Fruit fly (Drosophila melanogaster) whole organism, embryonic: ENCODE measurements around the gene Jhbp3.

Experiments
- CG10321 ChIP-seq: fragments of 200-800 bp; sonication (Bioruptor generic); IDR thresholded peaks from 2 replicates; pipeline ENCODE4 v1.3.6; 2022; ENCODE audit warnings: missing biosample characterization, missing genetic modification characterization
- CG11504 ChIP-seq: fragments of 200-800 bp; sonication (Bioruptor generic); optimal IDR thresholded peaks from 3 replicates; lab custom pipeline; 2019; ENCODE audit warnings: missing biosample characterization, mild to moderate bottlenecking, missing genetic modification characterization, moderate library complexity
- CG14050 ChIP-seq: fragments of 200-800 bp; sonication (Bioruptor generic); IDR thresholded peaks from 3 replicates; pipeline ENCODE4 v1.3.6; 2022; ENCODE audit warnings: missing biosample characterization, missing genetic modification characterization
- CG14860 ChIP-seq: fragments of 200-800 bp; sonication (Bioruptor generic); IDR thresholded peaks from 3 replicates; pipeline ENCODE4 v1.3.6; 2022; ENCODE audit warnings: missing biosample characterization, missing genetic modification characterization; ENCODE audit not compliant: partially characterized antibody
- CG15073 ChIP-seq: fragments of 200-800 bp; sonication (Bioruptor generic); optimal IDR thresholded peaks from 2 replicates; lab custom pipeline; 2016; ENCODE audit warnings: missing biosample characterization, missing genetic modification characterization
- CG1602 ChIP-seq: fragments of 200-800 bp; sonication (Bioruptor generic); optimal IDR thresholded peaks from 3 replicates; lab custom pipeline; 2016; ENCODE audit warnings: missing biosample characterization, missing genetic modification characterization
- CG16815 ChIP-seq: fragments of 200-800 bp; sonication (Bioruptor generic); optimal IDR thresholded peaks from 3 replicates; lab custom pipeline; 2017; ENCODE audit warnings: missing biosample characterization, mild to moderate bottlenecking, missing genetic modification characterization
- CG2678 ChIP-seq: fragments of 200-800 bp; sonication (Bioruptor generic); optimal IDR thresholded peaks from 3 replicates; lab custom pipeline; 2019; ENCODE audit warnings: missing biosample characterization, mild to moderate bottlenecking, missing genetic modification characterization, moderate library complexity
- CG32767 ChIP-seq: fragments of 200-800 bp; sonication (Bioruptor generic); IDR thresholded peaks from 2 replicates; pipeline ENCODE4 v1.3.6; 2022; ENCODE audit warnings: missing biosample characterization, missing genetic modification characterization
- CG3407 ChIP-seq: fragments of 200-800 bp; sonication (Bioruptor generic); optimal IDR thresholded peaks from 2 replicates; lab custom pipeline; 2018; ENCODE audit warnings: missing biosample characterization, mild to moderate bottlenecking, missing genetic modification characterization
- CG34422 ChIP-seq: fragments of 200-800 bp; sonication (Bioruptor generic); IDR thresholded peaks from 3 replicates; pipeline ENCODE4 v1.3.6; 2022; ENCODE audit warnings: missing biosample characterization, missing genetic modification characterization
- CG4707 ChIP-seq: fragments of 200-800 bp; sonication (Bioruptor generic); optimal IDR thresholded peaks from 2 replicates; lab custom pipeline; 2018; ENCODE audit warnings: missing biosample characterization, mild to moderate bottlenecking, missing genetic modification characterization, moderate library complexity
- CG7372 ChIP-seq: fragments of 200-800 bp; sonication (Bioruptor generic); IDR thresholded peaks from 2 replicates; pipeline ENCODE4 v1.3.6; 2022; ENCODE audit warnings: missing biosample characterization, missing genetic modification characterization
- CG7839 ChIP-seq: fragments of 200-800 bp; sonication (Bioruptor generic); optimal IDR thresholded peaks from 3 replicates; lab custom pipeline; 2018; ENCODE audit warnings: missing biosample characterization, mild to moderate bottlenecking, missing genetic modification characterization, moderate library complexity
- Eip74EF ChIP-seq, 2 experiments: fragments of 200-800 bp in 1 of 2; fragments of >200 bp in 1 of 2; sonication (Bioruptor generic) in 1 of 2; optimal IDR thresholded peaks; 2 replicates each; lab custom pipeline; 2017 to 2019; ENCODE audit warnings: missing biosample characterization in 2 of 2, missing genetic modification characterization in 2 of 2, mild to moderate bottlenecking in 1 of 2, moderate library complexity in 1 of 2
- Gsc ChIP-seq: fragments of 200-800 bp; sonication (Bioruptor generic); IDR thresholded peaks from 2 replicates; pipeline ENCODE4 v1.3.6; 2022; ENCODE audit warnings: missing biosample characterization, missing genetic modification characterization
- Max ChIP-seq: fragments of 200-800 bp; sonication (Bioruptor generic); optimal IDR thresholded peaks from 2 replicates; lab custom pipeline; 2016; ENCODE audit warnings: missing biosample characterization, mild to moderate bottlenecking, missing genetic modification characterization
- Med ChIP-seq: fragments of 200-800 bp; sonication (Bioruptor generic); peaks from one replicate; lab custom pipeline; 2016; ENCODE audit warnings: missing biosample characterization, missing genetic modification characterization, mild to moderate bottlenecking, inconsistent platforms, moderate library complexity
- Mrtf ChIP-seq: fragments of 200-800 bp; sonication (Bioruptor generic); IDR thresholded peaks from 3 replicates; pipeline ENCODE4 v1.3.6; 2022; ENCODE audit warnings: missing biosample characterization, missing genetic modification characterization
- Stat92E ChIP-seq, 3 experiments: fragments of >200 bp in 2 of 3; fragments of 200-800 bp in 1 of 3; sonication (Bioruptor generic) in 1 of 3; optimal IDR thresholded peaks; 2 replicates each; lab custom pipeline; 2017 to 2019; ENCODE audit warnings: missing biosample characterization in 3 of 3, missing genetic modification characterization in 3 of 3, mild to moderate bottlenecking in 1 of 3, moderate library complexity in 1 of 3
- Xbp1 ChIP-seq: fragments of 200-800 bp; sonication (Bioruptor generic); optimal IDR thresholded peaks from 3 replicates; lab custom pipeline; 2016; ENCODE audit warnings: missing biosample characterization, mild to moderate bottlenecking, missing genetic modification characterization
- al ChIP-seq: fragments of 200-800 bp; sonication (Bioruptor generic); IDR thresholded peaks from 2 replicates; pipeline ENCODE4 v1.3.6; 2022; ENCODE audit warnings: missing biosample characterization, missing genetic modification characterization
- ato ChIP-seq: fragments of 200-800 bp; sonication (Bioruptor generic); IDR thresholded peaks from 2 replicates; pipeline ENCODE4 v1.3.6; 2022; ENCODE audit warnings: missing biosample characterization, missing genetic modification characterization; ENCODE audit not compliant: partially characterized antibody
- bowl ChIP-seq: fragments of 200-800 bp; sonication (Bioruptor generic); IDR thresholded peaks from 2 replicates; pipeline ENCODE4 v1.3.6; 2022; ENCODE audit warnings: missing biosample characterization, missing genetic modification characterization
- btn ChIP-seq: fragments of 200-800 bp; sonication (Bioruptor generic); optimal IDR thresholded peaks from 2 replicates; lab custom pipeline; 2016; ENCODE audit warnings: missing biosample characterization, missing genetic modification characterization
- corto ChIP-seq: fragments of 200-800 bp; sonication (Bioruptor generic); optimal IDR thresholded peaks from 2 replicates; lab custom pipeline; 2016; ENCODE audit warnings: missing biosample characterization, mild to moderate bottlenecking, missing genetic modification characterization, moderate library complexity
- da ChIP-seq: fragments of 200-800 bp; sonication (Bioruptor generic); optimal IDR thresholded peaks from 2 replicates; lab custom pipeline; 2016; ENCODE audit warnings: missing biosample characterization, missing genetic modification characterization
- dati ChIP-seq: fragments of 200-800 bp; sonication (Bioruptor generic); IDR thresholded peaks from 2 replicates; pipeline ENCODE4 v1.3.6; 2022; ENCODE audit warnings: missing biosample characterization, missing genetic modification characterization
- dm ChIP-seq: fragments of 200-800 bp; sonication (Bioruptor generic); optimal IDR thresholded peaks from 3 replicates; lab custom pipeline; 2016; ENCODE audit warnings: missing biosample characterization, missing genetic modification characterization
- fd64A ChIP-seq: fragments of 200-800 bp; sonication (Bioruptor generic); optimal IDR thresholded peaks from 3 replicates; lab custom pipeline; 2018; ENCODE audit warnings: missing biosample characterization, mild to moderate bottlenecking, missing genetic modification characterization
- ftz-f1 ChIP-seq: fragments of 200-800 bp; sonication (Bioruptor generic); optimal IDR thresholded peaks from 2 replicates; lab custom pipeline; 2016; ENCODE audit warnings: missing biosample characterization, missing genetic modification characterization
- gsb-n ChIP-seq: fragments of 200-800 bp; sonication (Bioruptor generic); optimal IDR thresholded peaks from 3 replicates; lab custom pipeline; 2018; ENCODE audit warnings: missing biosample characterization, mild to moderate bottlenecking, missing genetic modification characterization
- jumu ChIP-seq: fragments of 200-800 bp; sonication (Bioruptor generic); optimal IDR thresholded peaks from 3 replicates; lab custom pipeline; 2016; ENCODE audit warnings: missing biosample characterization, missing genetic modification characterization
- mirr ChIP-seq: fragments of 200-800 bp; sonication (Bioruptor generic); optimal IDR thresholded peaks from 3 replicates; lab custom pipeline; 2018; ENCODE audit warnings: missing biosample characterization, mild to moderate bottlenecking, missing genetic modification characterization
- nom ChIP-seq: fragments of 200-800 bp; sonication (Bioruptor generic); optimal IDR thresholded peaks from 2 replicates; lab custom pipeline; 2017; ENCODE audit warnings: missing biosample characterization, missing genetic modification characterization, mild to moderate bottlenecking, moderate library complexity, missing genetic modification reagents
- peb ChIP-seq: fragments of 200-800 bp; sonication (Bioruptor generic); IDR thresholded peaks from 2 replicates; pipeline ENCODE4 v1.3.6; 2022; ENCODE audit warnings: missing biosample characterization, missing genetic modification characterization
- pros ChIP-seq: fragments of 200-800 bp; sonication (Bioruptor generic); optimal IDR thresholded peaks from 3 replicates; lab custom pipeline; 2019; ENCODE audit warnings: missing biosample characterization, mild to moderate bottlenecking, missing genetic modification characterization, moderate library complexity
- pum ChIP-seq: fragments of 200-800 bp; sonication (Bioruptor generic); optimal IDR thresholded peaks from 2 replicates; lab custom pipeline; 2016; ENCODE audit warnings: missing biosample characterization, missing genetic modification characterization
- row ChIP-seq: fragments of 200-800 bp; sonication (Bioruptor generic); IDR thresholded peaks from 3 replicates; pipeline ENCODE4 v1.3.6; 2022; ENCODE audit warnings: missing biosample characterization, missing genetic modification characterization
- sens-2 ChIP-seq: fragments of 200-800 bp; sonication (Bioruptor generic); IDR thresholded peaks from 2 replicates; pipeline ENCODE4 v1.3.6; 2022; ENCODE audit warnings: missing biosample characterization, missing genetic modification characterization
- seq ChIP-seq: fragments of 200-800 bp; sonication (Bioruptor generic); IDR thresholded peaks from 2 replicates; pipeline ENCODE4 v1.3.6; 2022; ENCODE audit warnings: missing biosample characterization, missing genetic modification characterization
- slou ChIP-seq: fragments of 200-800 bp; sonication (Bioruptor generic); optimal IDR thresholded peaks from 3 replicates; lab custom pipeline; 2016; ENCODE audit warnings: missing biosample characterization, missing genetic modification characterization
- sqz ChIP-seq: fragments of 200-800 bp; sonication (Bioruptor generic); optimal IDR thresholded peaks from 3 replicates; lab custom pipeline; 2018; ENCODE audit warnings: missing biosample characterization, mild to moderate bottlenecking, missing genetic modification characterization
- tin ChIP-seq: fragments of 200-800 bp; sonication (Bioruptor generic); optimal IDR thresholded peaks from 3 replicates; lab custom pipeline; 2016; ENCODE audit warnings: missing biosample characterization, missing genetic modification characterization

The Jhbp3 gene

DNA sequence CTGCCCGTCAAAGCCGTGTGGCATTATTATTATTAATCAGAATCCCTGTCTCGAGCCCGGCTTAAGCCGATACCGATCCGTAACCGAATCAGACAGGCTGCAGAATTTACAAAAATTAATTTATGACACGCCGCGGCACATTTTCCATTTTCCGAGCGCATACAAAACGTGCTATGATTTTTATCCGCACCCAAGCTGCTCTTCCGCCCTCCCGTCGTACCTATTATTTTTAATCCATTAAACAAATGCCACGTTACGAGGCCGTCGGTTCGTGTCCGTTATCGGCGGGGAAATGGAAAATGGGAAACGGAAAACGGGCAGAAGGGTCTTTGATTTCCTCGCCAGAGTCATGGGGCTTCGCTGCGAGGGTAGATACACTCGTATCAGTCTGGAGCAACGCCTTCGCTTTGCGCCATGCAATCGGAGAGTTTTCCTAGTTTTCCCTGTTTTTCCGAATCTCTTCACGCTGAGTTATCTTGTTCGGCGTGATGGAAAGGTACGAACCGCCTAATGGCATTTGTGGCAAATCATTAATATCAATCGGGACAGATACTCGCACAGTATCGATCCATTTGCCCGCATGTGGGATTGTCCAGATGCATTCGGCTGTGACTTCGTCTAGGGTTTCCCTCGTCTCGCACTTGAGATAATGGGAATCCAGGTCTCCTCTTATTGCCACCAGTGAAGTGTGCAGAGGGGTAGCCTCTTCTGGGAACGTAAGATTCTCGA is 25.2 kb upstream of the Jhbp3 start (continued):
- TF ChIP-seq Gsc (GFP tag; lab: Robert Waterston, UW) (no peak), Eip74EF (GFP tag; optimal IDR thresholded peaks at IDR 0.05; lab: Kevin White, UChicago) (no peak), CG32767 (GFP tag; lab: Robert Waterston, UW) (no peak), CG2678 (tag; lab: Kevin White, UChicago) (no peak), Stat92E (GFP tag; optimal IDR thresholded peaks at IDR 0.05; lab: Kevin White, UChicago) (no peak), CG10321 (GFP tag; lab: Robert Waterston, UW) (no peak), pros (GFP tag; lab: Kevin White, UChicago) (peak; percentile 89), Xbp1 (GFP tag; lab: Kevin White, UChicago) (no peak), pum (GFP tag; lab: Kevin White, UChicago) (no peak), sqz (GFP tag; lab: Kevin White, UChicago) (no peak), dm (GFP tag; lab: Kevin White, UChicago) (no peak), row (GFP tag; lab: Robert Waterston, UW) (0 out of 3 replicates have a peak, but pooled peaks have one; percentile 13), tin (GFP tag; lab: Kevin White, UChicago) (no peak), dati (GFP tag; lab: Robert Waterston, UW) (no peak), sens-2 (GFP tag; lab: Robert Waterston, UW) (no peak), CG7839 (no peak), CG3407 (GFP tag; lab: Kevin White, UChicago) (no peak), Mrtf (GFP tag; lab: Robert Waterston, UW) (no peak), corto (GFP tag; lab: Kevin White, UChicago) (no peak), bowl (GFP tag; lab: Robert Waterston, UW) (no peak), seq (no peak), gsb-n (tag; lab: Kevin White, UChicago) (peak; percentile 62), CG4707 (GFP tag; lab: Kevin White, UChicago) (no peak), fd64A (GFP tag; lab: Kevin White, UChicago) (no peak), al (GFP tag; lab: Robert Waterston, UW) (no peak), CG1602 (GFP tag; lab: Kevin White, UChicago) (no peak), ftz-f1 (GFP tag; lab: Kevin White, UChicago) (no peak), nom (GFP tag; lab: Kevin White, UChicago) (no peak), ato (GFP tag; lab: Robert Waterston, UW) (no peak), mirr (GFP tag; lab: Kevin White, UChicago) (no peak), CG34422 (no peak), CG14050 (no peak), CG16815 (GFP tag; lab: Kevin White, UChicago) (no peak), da (GFP tag; lab: Kevin White, UChicago) (no peak), peb (GFP tag; lab: Robert Waterston, UW) (no peak), Med (GFP tag; lab: Kevin White, UChicago) (peak; percentile 69), CG15073 (GFP tag; lab: Kevin White, UChicago) (no peak), btn (GFP tag; lab: Kevin White, UChicago) (no peak), CG14860 (GFP tag; lab: Robert Waterston, UW) (no peak), Max (GFP tag; lab: Kevin White, UChicago) (no peak), CG7372 (GFP tag; lab: Robert Waterston, UW) (no peak), slou (GFP tag; lab: Kevin White, UChicago) (no peak), jumu (GFP tag; lab: Kevin White, UChicago) (no peak), CG11504 (tag; lab: Kevin White, UChicago) (no peak)
- TF ChIP-seq, all 482 proteins: peak for 29
